Fruit fly (Drosophila melanogaster) whole organism, embryonic: ENCODE data around the gene SmE.

Experiments used
- CG10147 ChIP-seq: fragments of 200-800 bp; sonication (Bioruptor generic); optimal IDR thresholded peaks from 2 replicates; lab custom pipeline; 2019; ENCODE audit warnings: missing biosample characterization, mild to moderate bottlenecking, missing genetic modification characterization, moderate library complexity
- CG10267 ChIP-seq: fragments of 200-800 bp; sonication (Bioruptor generic); optimal IDR thresholded peaks from 2 replicates; lab custom pipeline; 2018; ENCODE audit warnings: missing biosample characterization, mild to moderate bottlenecking, missing genetic modification characterization, moderate library complexity
- CG10366 ChIP-seq: fragments of 200-800 bp; sonication (Bioruptor generic); IDR thresholded peaks from 2 replicates; pipeline ENCODE4 v1.3.6; 2022; ENCODE audit warnings: missing biosample characterization, missing genetic modification characterization
- CG11504 ChIP-seq: fragments of 200-800 bp; sonication (Bioruptor generic); optimal IDR thresholded peaks from 3 replicates; lab custom pipeline; 2019; ENCODE audit warnings: missing biosample characterization, mild to moderate bottlenecking, missing genetic modification characterization, moderate library complexity
- CG11560 ChIP-seq: fragments of 200-800 bp; sonication (Bioruptor generic); IDR thresholded peaks from 3 replicates; pipeline ENCODE4 v1.3.6; 2022; ENCODE audit warnings: missing biosample characterization, missing genetic modification characterization
- CG12219 ChIP-seq: fragments of 200-800 bp; sonication (Bioruptor generic); optimal IDR thresholded peaks from 3 replicates; lab custom pipeline; 2018; ENCODE audit warnings: missing biosample characterization, mild to moderate bottlenecking, missing genetic modification characterization
- CG12236 ChIP-seq: fragments of 200-800 bp; sonication (Bioruptor generic); optimal IDR thresholded peaks from 2 replicates; lab custom pipeline; 2016; ENCODE audit warnings: missing biosample characterization, missing genetic modification characterization
- CG13775 ChIP-seq: fragments of 200-800 bp; sonication (Bioruptor generic); optimal IDR thresholded peaks from 3 replicates; lab custom pipeline; 2017; ENCODE audit warnings: missing biosample characterization, mild to moderate bottlenecking, missing genetic modification characterization
- CG14667 ChIP-seq: fragments of 200-800 bp; sonication (Bioruptor generic); IDR thresholded peaks from 2 replicates; pipeline ENCODE4 v1.3.6; 2022; ENCODE audit warnings: missing biosample characterization, missing genetic modification characterization
- CG15269 ChIP-seq: fragments of 200-800 bp; sonication (Bioruptor generic); optimal IDR thresholded peaks from 2 replicates; lab custom pipeline; 2018; ENCODE audit warnings: missing biosample characterization, mild to moderate bottlenecking, missing genetic modification characterization, moderate library complexity
- CG15479 ChIP-seq: fragments of 200-800 bp; sonication (Bioruptor generic); optimal IDR thresholded peaks from 3 replicates; lab custom pipeline; 2019; ENCODE audit warnings: missing biosample characterization, mild to moderate bottlenecking, missing genetic modification characterization, moderate library complexity
- CG17385 ChIP-seq: fragments of 200-800 bp; sonication (Bioruptor generic); optimal IDR thresholded peaks from 3 replicates; lab custom pipeline; 2018; ENCODE audit warnings: missing biosample characterization, mild to moderate bottlenecking, missing genetic modification characterization
- CG18476 ChIP-seq: fragments of 200-800 bp; sonication (Bioruptor generic); optimal IDR thresholded peaks from 2 replicates; lab custom pipeline; 2016; ENCODE audit warnings: missing biosample characterization, mild to moderate bottlenecking, missing genetic modification characterization
- CG2120 ChIP-seq: fragments of 200-800 bp; sonication (Bioruptor generic); optimal IDR thresholded peaks from 3 replicates; lab custom pipeline; 2016; ENCODE audit warnings: missing biosample characterization, missing genetic modification characterization
- CG2199 ChIP-seq: fragments of 200-800 bp; sonication (Bioruptor generic); IDR thresholded peaks from 3 replicates; pipeline ENCODE4 v1.3.6; 2022; ENCODE audit warnings: missing biosample characterization, missing genetic modification characterization
- CG3281 ChIP-seq: fragments of 200-800 bp; sonication (Bioruptor generic); optimal IDR thresholded peaks from 3 replicates; lab custom pipeline; 2017; ENCODE audit warnings: missing biosample characterization, mild to moderate bottlenecking, missing genetic modification characterization
- CG3726 ChIP-seq: fragments of 200-800 bp; sonication (Bioruptor generic); IDR thresholded peaks from 3 replicates; pipeline ENCODE4, ENCODE4 v1.3.6; 2022; ENCODE audit warnings: missing biosample characterization, missing genetic modification characterization
- CG5245 ChIP-seq: fragments of 200-800 bp; sonication (Bioruptor generic); optimal IDR thresholded peaks from 3 replicates; lab custom pipeline; 2016; ENCODE audit warnings: missing biosample characterization, missing genetic modification characterization
- CG5953 ChIP-seq: fragments of 200-800 bp; sonication (Bioruptor generic); IDR thresholded peaks from 2 replicates; pipeline ENCODE4 v1.3.6; 2022; ENCODE audit warnings: missing biosample characterization, missing genetic modification characterization
- CG6272 ChIP-seq: fragments of 200-800 bp; sonication (Bioruptor generic); IDR thresholded peaks from 2 replicates; pipeline ENCODE4 v1.3.6; 2022; ENCODE audit warnings: missing biosample characterization, missing genetic modification characterization
- CG6654 ChIP-seq: fragments of 200-800 bp; sonication (Bioruptor generic); optimal IDR thresholded peaks from 2 replicates; lab custom pipeline; 2017; ENCODE audit warnings: missing biosample characterization, mild to moderate bottlenecking, missing genetic modification characterization
- CG7556 ChIP-seq: fragments of 200-800 bp; sonication (Bioruptor generic); optimal IDR thresholded peaks from 2 replicates; lab custom pipeline; 2017; ENCODE audit warnings: missing biosample characterization, mild to moderate bottlenecking, missing genetic modification characterization
- CG9797 ChIP-seq: fragments of 200-800 bp; sonication (Bioruptor generic); optimal IDR thresholded peaks from 3 replicates; lab custom pipeline; 2018; ENCODE audit warnings: missing biosample characterization, mild to moderate bottlenecking, missing genetic modification characterization
- Chrac-16 ChIP-seq: fragments of 200-800 bp; sonication (Bioruptor generic); optimal IDR thresholded peaks from 3 replicates; lab custom pipeline; 2016; ENCODE audit warnings: missing biosample characterization, missing genetic modification characterization
- E2f2 ChIP-seq: fragments of 200-800 bp; sonication (Bioruptor generic); IDR thresholded peaks from 2 replicates; pipeline ENCODE4 v1.3.6; 2022; ENCODE audit warnings: missing biosample characterization, missing genetic modification characterization
- Eip74EF ChIP-seq, 2 experiments: fragments of 200-800 bp in 1 of 2; fragments of >200 bp in 1 of 2; sonication (Bioruptor generic) in 1 of 2; optimal IDR thresholded peaks; 2 replicates each; lab custom pipeline; 2017 to 2019; ENCODE audit warnings: missing biosample characterization in 2 of 2, missing genetic modification characterization in 2 of 2, mild to moderate bottlenecking in 1 of 2, moderate library complexity in 1 of 2
- Ets65A ChIP-seq: fragments of 200-800 bp; sonication (Bioruptor generic); peaks from one replicate; lab custom pipeline; 2016; ENCODE audit warnings: missing biosample characterization, missing genetic modification characterization
- Fer1 ChIP-seq: fragments of 200-800 bp; sonication (Bioruptor generic); optimal IDR thresholded peaks from 2 replicates; lab custom pipeline; 2017; ENCODE audit warnings: missing biosample characterization, mild to moderate bottlenecking, missing genetic modification characterization
- HLH4C ChIP-seq: fragments of 200-800 bp; sonication (Bioruptor generic); IDR thresholded peaks from 3 replicates; pipeline ENCODE4 v1.3.6; 2022; ENCODE audit warnings: missing biosample characterization, missing genetic modification characterization; ENCODE audit not compliant: partially characterized antibody
- Hr3 ChIP-seq: fragments of 200-800 bp; sonication (Bioruptor generic); optimal IDR thresholded peaks from 3 replicates; lab custom pipeline; 2016; ENCODE audit warnings: missing biosample characterization, missing genetic modification characterization
- Hr51 ChIP-seq, 2 experiments: fragments of 200-800 bp; sonication (Bioruptor generic); optimal IDR thresholded peaks; 2 replicates in 1 of 2; 3 replicates in 1 of 2; lab custom pipeline; 2016 to 2018; ENCODE audit warnings: missing biosample characterization in 2 of 2, missing genetic modification characterization in 2 of 2, mild to moderate bottlenecking in 1 of 2, moderate library complexity in 1 of 2
- Meics ChIP-seq: fragments of 200-800 bp; sonication (Bioruptor generic); optimal IDR thresholded peaks from 2 replicates; lab custom pipeline; 2017; ENCODE audit warnings: missing biosample characterization, mild to moderate bottlenecking, missing genetic modification characterization
- Mes4 ChIP-seq: fragments of 200-800 bp; sonication (Bioruptor generic); optimal IDR thresholded peaks from 2 replicates; lab custom pipeline; 2016; ENCODE audit warnings: missing biosample characterization, missing genetic modification characterization
- Oaz ChIP-seq: fragments of 200-800 bp; sonication (Bioruptor generic); IDR thresholded peaks from 2 replicates; pipeline ENCODE4 v1.3.6; 2022; ENCODE audit warnings: missing biosample characterization, missing genetic modification characterization
- Poxn ChIP-seq: fragments of 200-800 bp; sonication (Bioruptor generic); IDR thresholded peaks from 2 replicates; pipeline ENCODE4 v1.3.6; 2022; ENCODE audit warnings: missing biosample characterization, missing genetic modification characterization
- Side ChIP-seq: fragments of 200-800 bp; sonication (Bioruptor generic); optimal IDR thresholded peaks from 2 replicates; lab custom pipeline; 2016; ENCODE audit warnings: missing biosample characterization, missing genetic modification characterization
- Sry-β ChIP-seq: fragments of 200-800 bp; sonication (Bioruptor generic); optimal IDR thresholded peaks from 2 replicates; lab custom pipeline; 2018; ENCODE audit warnings: missing biosample characterization, mild to moderate bottlenecking, missing genetic modification characterization, moderate library complexity
- Trl ChIP-seq, 3 experiments: fragments of >200 bp in 2 of 3; fragments of 200-800 bp in 1 of 3; sonication (Bioruptor generic) in 1 of 3; optimal IDR thresholded peaks; 2 replicates in 1 of 3; 3 replicates in 2 of 3; lab custom pipeline; 2016 to 2017; ENCODE audit warnings: missing biosample characterization in 1 of 3, missing genetic modification characterization in 1 of 3
- bowl ChIP-seq: fragments of 200-800 bp; sonication (Bioruptor generic); IDR thresholded peaks from 2 replicates; pipeline ENCODE4 v1.3.6; 2022; ENCODE audit warnings: missing biosample characterization, missing genetic modification characterization
- chif ChIP-seq, 2 experiments: fragments of 200-800 bp; sonication (Bioruptor generic); optimal IDR thresholded peaks; 3 replicates each; lab custom pipeline; 2016; ENCODE audit warnings: missing biosample characterization in 2 of 2, missing genetic modification characterization in 2 of 2
- dan ChIP-seq: fragments of 200-800 bp; sonication (Bioruptor generic); IDR thresholded peaks from 2 replicates; pipeline ENCODE4 v1.3.6; 2022; ENCODE audit warnings: missing biosample characterization, missing genetic modification characterization
- dpn ChIP-seq, 2 experiments: fragments of 200-800 bp; sonication (Bioruptor generic); optimal IDR thresholded peaks; 3 replicates each; lab custom pipeline; 2016; ENCODE audit warnings: missing biosample characterization in 2 of 2, missing genetic modification characterization in 2 of 2
- gce ChIP-seq: fragments of 200-800 bp; sonication (Bioruptor generic); IDR thresholded peaks from 3 replicates; pipeline ENCODE4 v1.3.6; 2022; ENCODE audit warnings: missing biosample characterization, missing genetic modification characterization
- lab ChIP-seq: fragments of 200-800 bp; sonication (Bioruptor generic); optimal IDR thresholded peaks from 3 replicates; lab custom pipeline; 2017; ENCODE audit warnings: missing biosample characterization, missing genetic modification characterization, mild to moderate bottlenecking, moderate library complexity, missing genetic modification reagents
- lbe ChIP-seq: fragments of 200-800 bp; sonication (Bioruptor generic); optimal IDR thresholded peaks from 2 replicates; lab custom pipeline; 2016; ENCODE audit warnings: missing biosample characterization, mild to moderate bottlenecking, missing genetic modification characterization
- lilli ChIP-seq: fragments of 200-800 bp; sonication (Bioruptor generic); optimal IDR thresholded peaks from 3 replicates; lab custom pipeline; 2016; ENCODE audit warnings: missing biosample characterization, missing genetic modification characterization
- otp ChIP-seq: fragments of 200-800 bp; sonication (Bioruptor generic); IDR thresholded peaks from 3 replicates; pipeline ENCODE4, ENCODE4 v1.3.6; 2022; ENCODE audit warnings: missing biosample characterization, missing genetic modification characterization
- psq ChIP-seq: fragments of 200-800 bp; sonication (Bioruptor generic); optimal IDR thresholded peaks from 2 replicates; lab custom pipeline; 2017; ENCODE audit warnings: missing biosample characterization, missing genetic modification characterization
- ro ChIP-seq: fragments of 200-800 bp; sonication (Bioruptor generic); IDR thresholded peaks from 2 replicates; pipeline ENCODE4 v1.3.6; 2022; ENCODE audit warnings: missing biosample characterization, missing genetic modification characterization
- shn ChIP-seq: fragments of 200-800 bp; sonication (Bioruptor generic); optimal IDR thresholded peaks from 3 replicates; lab custom pipeline; 2016; ENCODE audit warnings: missing biosample characterization, missing genetic modification characterization
- slbo ChIP-seq: fragments of 200-800 bp; sonication (Bioruptor generic); IDR thresholded peaks from 2 replicates; pipeline ENCODE4 v1.3.6; 2022; ENCODE audit warnings: missing biosample characterization, missing genetic modification characterization

Gene SmE

dm6 chr2L:7838024-7838423 lies 47.2 kb downstream of the SmE start (continued):
- TF ChIP-seq CG15269 (tag; lab: Kevin White, UChicago): peak; percentile 18
- TF ChIP-seq gce (GFP tag; lab: Robert Waterston, UW): no peak
- TF ChIP-seq bowl (GFP tag; lab: Robert Waterston, UW): no peak
- no peak for TF ChIP-seq Side (GFP tag; lab: Kevin White, UChicago)
- TF ChIP-seq Fer1: peak; percentile 4
- TF ChIP-seq lbe (GFP tag; lab: Kevin White, UChicago): no peak
- TF ChIP-seq CG10267: no peak
- TF ChIP-seq CG12219 (GFP tag; lab: Kevin White, UChicago): no peak
- TF ChIP-seq CG6654 (GFP tag; lab: Kevin White, UChicago): no peak
- no peak for TF ChIP-seq otp (GFP tag; lab: Robert Waterston, UW)
- no peak for TF ChIP-seq CG11560 (tag; lab: Robert Waterston, UW)
- no peak for TF ChIP-seq E2f2 (GFP tag; lab: Robert Waterston, UW)
- TF ChIP-seq CG9797: no peak
- no peak for TF ChIP-seq CG5953
- TF ChIP-seq CG2199 (GFP tag; lab: Robert Waterston, UW): no peak
- TF ChIP-seq dpn (GFP tag; optimal IDR thresholded peaks at IDR 0.05; lab: Kevin White, UChicago): no peak
- no peak for TF ChIP-seq Hr3 (GFP tag; lab: Kevin White, UChicago)
- no peak for TF ChIP-seq Poxn (GFP tag; lab: Robert Waterston, UW)
- no peak for TF ChIP-seq Chrac-16
- TF ChIP-seq CG10366 (GFP tag; lab: Robert Waterston, UW): no peak
- TF ChIP-seq CG7556 (GFP tag; lab: Kevin White, UChicago): peak; percentile 57
- no peak for TF ChIP-seq CG5245 (GFP tag; lab: Kevin White, UChicago)
- TF ChIP-seq Eip74EF (GFP tag; optimal IDR thresholded peaks at IDR 0.05; lab: Kevin White, UChicago): no peak
- TF ChIP-seq lilli: peak; percentile 14
- no peak for TF ChIP-seq CG14667
- TF ChIP-seq CG15479 (GFP tag; lab: Kevin White, UChicago): no peak
- TF ChIP-seq Oaz (GFP tag; lab: Robert Waterston, UW): no peak
- no peak for TF ChIP-seq HLH4C
- TF ChIP-seq lab (GFP tag; lab: Kevin White, UChicago): peak; percentile 27
- no peak for TF ChIP-seq Sry-β (GFP tag; lab: Kevin White, UChicago)
- no peak for TF ChIP-seq CG13775
- TF ChIP-seq CG2120 (GFP tag; lab: Kevin White, UChicago): peak; percentile 53
- TF ChIP-seq psq: no peak
- peak in 1 of 2 experiments; percentile 15 for TF ChIP-seq Hr51 (GFP tag; optimal IDR thresholded peaks at IDR 0.05; lab: Kevin White, UChicago)
- no peak for TF ChIP-seq ro (GFP tag; lab: Robert Waterston, UW)
- 0 out of 2 replicates have a peak, but pooled peaks have one; percentile 35 for TF ChIP-seq slbo
- no peak for TF ChIP-seq CG10147 (GFP tag; lab: Kevin White, UChicago)
- peak; percentile 55 for TF ChIP-seq Ets65A (GFP tag; lab: Kevin White, UChicago)
- TF ChIP-seq chif (GFP tag; optimal IDR thresholded peaks at IDR 0.05; lab: Kevin White, UChicago): no peak
- no peak for TF ChIP-seq dan (GFP tag; lab: Robert Waterston, UW)
- peak; percentile 33 for TF ChIP-seq Meics (GFP tag; lab: Kevin White, UChicago)
- TF ChIP-seq shn (GFP tag; lab: Kevin White, UChicago): no peak
- no peak for TF ChIP-seq CG12236
- peak; percentile 8 for TF ChIP-seq CG3281 (GFP tag; lab: Kevin White, UChicago)
- no peak for TF ChIP-seq CG18476 (GFP tag; lab: Kevin White, UChicago)
- peak; percentile 9 for TF ChIP-seq CG17385
- no peak for TF ChIP-seq Trl (optimal IDR thresholded peaks at IDR 0.05; lab: Kevin White, UChicago)
- no peak for TF ChIP-seq Trl (GFP tag; optimal IDR thresholded peaks at IDR 0.05; lab: Kevin White, UChicago)
- TF ChIP-seq CG11504: peak; percentile 51
- no peak for TF ChIP-seq CG3726 (GFP tag; lab: Robert Waterston, UW)
- TF ChIP-seq CG6272 (GFP tag; lab: Robert Waterston, UW): no peak
- TF ChIP-seq Mes4 (GFP tag; lab: Kevin White, UChicago): no peak
